Worm (Caenorhabditis elegans) whole organism, L2 larva: Measurements from ENCODE around the gene C33H5.13.

ENCODE experiments used
- C34F6.9 ChIP-seq: fragments of 150-350 bp; optimal IDR thresholded peaks from 2 replicates; lab custom pipeline; 2014; ENCODE audit warnings: missing biosample characterization, missing genetic modification characterization
- ZK546.5 ChIP-seq: sonication (generic microtip); optimal IDR thresholded peaks from 2 replicates; lab custom pipeline; 2017; ENCODE audit warnings: missing biosample characterization, missing genetic modification characterization
- alr-1 ChIP-seq: fragments of 150-350 bp; optimal IDR thresholded peaks from 2 replicates; lab custom pipeline; 2014; ENCODE audit warnings: missing biosample characterization, missing genetic modification characterization
- aly-2 ChIP-seq: fragments of 150-350 bp; optimal IDR thresholded peaks from 2 replicates; lab custom pipeline; 2014; ENCODE audit warnings: missing biosample characterization, missing genetic modification characterization
- blmp-1 ChIP-seq: sonication (generic microtip); optimal IDR thresholded peaks from 2 replicates; lab custom pipeline; 2017; ENCODE audit warnings: missing genetic modification characterization, mild to moderate bottlenecking, missing compliant biosample characterization, antibody characterized with exemption, moderate library complexity; ENCODE audit not compliant: insufficient read depth
- crh-2 ChIP-seq: sonication (generic microtip); optimal IDR thresholded peaks from 2 replicates; lab custom pipeline; 2017; ENCODE audit warnings: missing biosample characterization, missing genetic modification characterization
- dmd-4 ChIP-seq: sonication (generic microtip); optimal IDR thresholded peaks from 2 replicates; lab custom pipeline; 2017; ENCODE audit warnings: missing biosample characterization, missing genetic modification characterization
- egl-27 ChIP-seq: sonication (generic microtip); optimal IDR thresholded peaks from 3 replicates; lab custom pipeline; 2017; ENCODE audit warnings: missing biosample characterization, missing genetic modification reagents, missing genetic modification characterization
- elt-1 ChIP-seq: fragments of 150-350 bp; optimal IDR thresholded peaks from 2 replicates; lab custom pipeline; 2014; ENCODE audit warnings: missing biosample characterization, missing genetic modification characterization
- fos-1 ChIP-seq: fragments of 150-350 bp; optimal IDR thresholded peaks from 2 replicates; lab custom pipeline; 2014; ENCODE audit warnings: missing biosample characterization, missing genetic modification characterization
- gmeb-1 ChIP-seq: fragments of 150-350 bp; optimal IDR thresholded peaks from 2 replicates; lab custom pipeline; 2014; ENCODE audit warnings: missing biosample characterization, missing genetic modification characterization
- lin-11 ChIP-seq: fragments of 150-350 bp; sonication (generic microtip); optimal IDR thresholded peaks from 2 replicates; lab custom pipeline; 2014; ENCODE audit warnings: missing biosample characterization, missing genetic modification characterization, inconsistent platforms, mixed read lengths
- lin-13 ChIP-seq: fragments of 150-350 bp; optimal IDR thresholded peaks from 2 replicates; lab custom pipeline; 2014; ENCODE audit warnings: missing biosample characterization, missing genetic modification reagents, missing genetic modification characterization
- lsy-2 ChIP-seq, 2 experiments: fragments of 150-350 bp in 1 of 2; sonication (generic microtip) in 1 of 2; optimal IDR thresholded peaks; 2 replicates each; lab custom pipeline; 2014 to 2017; ENCODE audit warnings: missing biosample characterization in 2 of 2, missing genetic modification characterization in 2 of 2
- mab-5 ChIP-seq: fragments of 150-350 bp; optimal IDR thresholded peaks from 2 replicates; lab custom pipeline; 2014; ENCODE audit warnings: missing biosample characterization, missing genetic modification characterization
- mbf-1 ChIP-seq: sonication (generic microtip); optimal IDR thresholded peaks from 2 replicates; lab custom pipeline; 2017; ENCODE audit warnings: missing biosample characterization, missing genetic modification characterization
- mdl-1 ChIP-seq, 2 experiments: fragments of 150-350 bp in 1 of 2; sonication (generic microtip) in 1 of 2; optimal IDR thresholded peaks; 2 replicates each; lab custom pipeline; 2017; ENCODE audit warnings: missing biosample characterization in 2 of 2, missing genetic modification characterization in 2 of 2
- nhr-10 ChIP-seq: sonication (generic microtip); optimal IDR thresholded peaks from 2 replicates; lab custom pipeline; 2017; ENCODE audit warnings: missing biosample characterization, missing genetic modification characterization
- nhr-12 ChIP-seq: fragments of 150-350 bp; optimal IDR thresholded peaks from 2 replicates; lab custom pipeline; 2014; ENCODE audit warnings: missing biosample characterization, missing genetic modification characterization
- nhr-129 ChIP-seq: fragments of 150-350 bp; optimal IDR thresholded peaks from 2 replicates; lab custom pipeline; 2014; ENCODE audit warnings: missing biosample characterization, missing genetic modification characterization
- nhr-21 ChIP-seq: fragments of 150-350 bp; optimal IDR thresholded peaks from 2 replicates; lab custom pipeline; 2014; ENCODE audit warnings: missing biosample characterization, missing genetic modification characterization
- nhr-25 ChIP-seq: fragments of 150-350 bp; sonication (generic microtip); optimal IDR thresholded peaks from 3 replicates; lab custom pipeline; 2014; ENCODE audit warnings: missing biosample characterization, missing genetic modification characterization
- nhr-77 ChIP-seq: fragments of 150-350 bp; optimal IDR thresholded peaks from 2 replicates; lab custom pipeline; 2014; ENCODE audit warnings: missing biosample characterization, missing genetic modification characterization
- skn-1 ChIP-seq: sonication (generic microtip); optimal IDR thresholded peaks from 2 replicates; lab custom pipeline; 2017; ENCODE audit warnings: missing biosample characterization, missing genetic modification characterization
- sma-3 ChIP-seq: sonication (generic microtip); optimal IDR thresholded peaks from 2 replicates; lab custom pipeline; 2016; ENCODE audit warnings: missing genetic modification reagents, missing genetic modification characterization, missing compliant biosample characterization
- sma-9 ChIP-seq, 2 experiments: fragments of 150-350 bp in 1 of 2; sonication (generic microtip) in 1 of 2; optimal IDR thresholded peaks; 2 replicates each; lab custom pipeline; 2014 to 2016; ENCODE audit warnings: missing genetic modification characterization in 2 of 2, mild to moderate bottlenecking in 1 of 2, missing biosample characterization in 1 of 2, missing compliant biosample characterization in 1 of 2, missing genetic modification reagents in 1 of 2, moderate library complexity in 1 of 2
- snpc-4 ChIP-seq: fragments of 150-350 bp; optimal IDR thresholded peaks from 2 replicates; lab custom pipeline; 2014; ENCODE audit warnings: missing biosample characterization, missing genetic modification characterization
- unc-55 ChIP-seq: fragments of 150-350 bp; sonication (generic microtip); optimal IDR thresholded peaks from 3 replicates; lab custom pipeline; 2014; ENCODE audit warnings: missing biosample characterization, missing genetic modification reagents, missing genetic modification characterization
- zag-1 ChIP-seq: fragments of 150-350 bp; optimal IDR thresholded peaks from 2 replicates; lab custom pipeline; 2014; ENCODE audit warnings: missing biosample characterization, missing genetic modification characterization
- ztf-1 ChIP-seq: fragments of 200-800 bp; sonication (Bioruptor generic); conservative IDR thresholded peaks from 2 replicates; pipeline ENCODE4 v1.3.6; 2022; ENCODE audit warnings: missing genetic modification characterization, missing compliant biosample characterization
- ztf-11 ChIP-seq: sonication (generic microtip); optimal IDR thresholded peaks from 2 replicates; lab custom pipeline; 2017; ENCODE audit warnings: missing biosample characterization, missing genetic modification characterization
- ztf-4 ChIP-seq: fragments of 150-350 bp; optimal IDR thresholded peaks from 2 replicates; lab custom pipeline; 2014; ENCODE audit warnings: missing biosample characterization, missing genetic modification characterization

C33H5.13 gene

ce11 chrIV:7770162-7770561, 21.9 kb downstream of the C33H5.13 start, which contains the start of gene rdl-1:
rdl-1 (minus strand) TSS chrIV:7770262.
- TF ChIP-seq mdl-1 (tag; optimal IDR thresholded peaks at IDR 0.05; lab: Kevin White, UChicago) (no peak), ztf-1 (no peak), ZK546.5 (tag; lab: Kevin White, UChicago) (no peak)

ce11 chrIV:7764319-7764718, 27.7 kb downstream of the C33H5.13 start:
- TF ChIP-seq nhr-25 (tag; lab: Kevin White, UChicago) (no peak), ztf-11 (no peak), nhr-10 (tag; lab: Kevin White, UChicago) (no peak), egl-27 (tag; lab: Kevin White, UChicago) (no peak), nhr-77 (tag; lab: Kevin White, UChicago) (no peak), sma-3 (no peak), lin-11 (tag; lab: Kevin White, UChicago) (no peak), blmp-1 (no peak), C34F6.9 (tag; lab: Kevin White, UChicago) (no peak), ztf-1 (no peak), gmeb-1 (tag; lab: Kevin White, UChicago) (no peak), mbf-1 (tag; lab: Kevin White, UChicago) (no peak), crh-2 (tag; lab: Kevin White, UChicago) (no peak), lsy-2 (tag; optimal IDR thresholded peaks at IDR 0.05; lab: Kevin White, UChicago) (no peak), nhr-21 (no peak), elt-1 (tag; lab: Kevin White, UChicago) (no peak)
- TF ChIP-seq, all 48 proteins: peak for 0

ce11 chrIV:7763748-7764147, 28.3 kb downstream of the C33H5.13 start, which contains the start of the genes C46A5.6 and C46A5.1:
C46A5.6 (minus strand) TSS chrIV:7763848.
C46A5.1 (plus strand) TSS chrIV:7763931.
- TF ChIP-seq ztf-4 (tag; lab: Kevin White, UChicago) (no peak), crh-2 (tag; lab: Kevin White, UChicago) (no peak), nhr-12 (tag; lab: Kevin White, UChicago) (no peak), nhr-77 (tag; lab: Kevin White, UChicago) (no peak), zag-1 (tag; lab: Kevin White, UChicago) (no peak), ZK546.5 (tag; lab: Kevin White, UChicago) (no peak), sma-3 (no peak), blmp-1 (no peak), skn-1 (no peak), egl-27 (tag; lab: Kevin White, UChicago) (no peak), sma-9 (GFP tag; optimal IDR thresholded peaks at IDR 0.05; lab: Kevin White, UChicago) (no peak), sma-9 (tag; optimal IDR thresholded peaks at IDR 0.05; lab: Kevin White, UChicago) (no peak), fos-1 (tag; lab: Kevin White, UChicago) (no peak)

ce11 chrIV:7760117-7760516, 31.9 kb downstream of the C33H5.13 start, which contains the start of gene del-7:
del-7 (plus strand) TSS chrIV:7760417.
- TF ChIP-seq sma-9 (GFP tag; optimal IDR thresholded peaks at IDR 0.05; lab: Kevin White, UChicago) (no peak), sma-9 (tag; optimal IDR thresholded peaks at IDR 0.05; lab: Kevin White, UChicago) (no peak), nhr-77 (tag; lab: Kevin White, UChicago) (no peak), alr-1 (tag; lab: Kevin White, UChicago) (no peak), nhr-129 (tag; lab: Kevin White, UChicago) (no peak), blmp-1 (no peak), dmd-4 (tag; lab: Kevin White, UChicago) (no peak), crh-2 (tag; lab: Kevin White, UChicago) (no peak), mdl-1 (tag; optimal IDR thresholded peaks at IDR 0.05; lab: Kevin White, UChicago) (no peak), mab-5 (no peak), lsy-2 (tag; optimal IDR thresholded peaks at IDR 0.05; lab: Kevin White, UChicago) (no peak), lin-11 (tag; lab: Kevin White, UChicago) (no peak), unc-55 (GFP tag; lab: Kevin White, UChicago) (no peak), lin-13 (no peak), snpc-4 (tag; lab: Kevin White, UChicago) (no peak), C34F6.9 (tag; lab: Kevin White, UChicago) (no peak), skn-1 (no peak), egl-27 (tag; lab: Kevin White, UChicago) (no peak)

ce11 chrIV:7759527-7759926, 32.5 kb downstream of the C33H5.13 start, which contains the start of gene dsb-3:
dsb-3 (minus strand) TSS chrIV:7759627.
- TF ChIP-seq aly-2 (tag; lab: Kevin White, UChicago): no peak
